Fruit fly (Drosophila melanogaster): ENCODE data around the gene CG32365.

The CG32365 gene

dm6 chr3L:7861807-7862206 is 7.0 kb upstream of the CG32365 start (continued):
- TF ChIP-seq CG11695 (GFP tag; IDR thresholded peaks at IDR 0.05) = peak; percentile 47; the same call in 1 of the 3 replicates
- TF ChIP-seq bowl (GFP tag; IDR thresholded peaks at IDR 0.05) = no peak
- no peak for TF ChIP-seq Dad (GFP tag; optimal IDR thresholded peaks at IDR 0.05)
- peak; percentile 53 for TF ChIP-seq CG7556 (GFP tag; optimal IDR thresholded peaks at IDR 0.05)
- TF ChIP-seq sima (GFP tag; optimal IDR thresholded peaks at IDR 0.05) = no peak
- no peak for TF ChIP-seq CG7987 (GFP tag; optimal IDR thresholded peaks at IDR 0.05)
- no peak for TF ChIP-seq nom (GFP tag; optimal IDR thresholded peaks at IDR 0.05)
- no peak for TF ChIP-seq hb (GFP tag; IDR thresholded peaks at IDR 0.05; ENCODE audit: partially characterized antibody)
- TF ChIP-seq eyg (GFP tag; optimal IDR thresholded peaks at IDR 0.05) = no peak
- TF ChIP-seq fu2 (GFP tag; optimal IDR thresholded peaks at IDR 0.05) = no peak
- TF ChIP-seq CG10209 (GFP tag; optimal IDR thresholded peaks at IDR 0.05) = no peak
- no peak for TF ChIP-seq chm (GFP tag; IDR thresholded peaks at IDR 0.05)
- TF ChIP-seq H15 (GFP tag; IDR thresholded peaks at IDR 0.05) = no peak
- TF ChIP-seq CG2889 (GFP tag; IDR thresholded peaks at IDR 0.05) = no peak
- TF ChIP-seq row (GFP tag; IDR thresholded peaks at IDR 0.05) = peak; percentile 22; the same call in 2 of the 3 replicates
- TF ChIP-seq otp (GFP tag; IDR thresholded peaks at IDR 0.05) = no peak
- peak; percentile 1 for TF ChIP-seq lilli (GFP tag; optimal IDR thresholded peaks at IDR 0.05)
- peak; percentile 24 for TF ChIP-seq Deaf1 (tag; optimal IDR thresholded peaks at IDR 0.05)
- no peak for TF ChIP-seq CG14441 (GFP tag; IDR thresholded peaks at IDR 0.05)
- TF ChIP-seq Doc2 (GFP tag; IDR thresholded peaks at IDR 0.05) = no peak
- TF ChIP-seq NfI (GFP tag; optimal IDR thresholded peaks at IDR 0.05) = no peak
- TF ChIP-seq repo (GFP tag; optimal IDR thresholded peaks at IDR 0.05) = no peak
- no peak for TF ChIP-seq Drgx (GFP tag; IDR thresholded peaks at IDR 0.05)
- TF ChIP-seq CG17829 (tag; optimal IDR thresholded peaks at IDR 0.05) = peak; percentile 52
- TF ChIP-seq Xrp1 (GFP tag; IDR thresholded peaks at IDR 0.05) = peak; percentile 33; the same call in 1 of the 2 replicates
- TF ChIP-seq sd (tag; optimal IDR thresholded peaks at IDR 0.05) = no peak
- peak in 1 of 2 experiments; percentile 30 for TF ChIP-seq dpn (GFP tag; optimal IDR thresholded peaks at IDR 0.05)
- no peak for TF ChIP-seq Camta (GFP tag; optimal IDR thresholded peaks at IDR 0.05)
- peak; percentile 67 for TF ChIP-seq CG10979 (tag; optimal IDR thresholded peaks at IDR 0.05)
- TF ChIP-seq HHEX (GFP tag; optimal IDR thresholded peaks at IDR 0.05) = no peak
- TF ChIP-seq vvl (GFP tag; IDR thresholded peaks at IDR 0.05) = peak; percentile 21; the same call in 1 of the 2 replicates
- no peak for TF ChIP-seq CG11398 (GFP tag; optimal IDR thresholded peaks at IDR 0.05)
- TF ChIP-seq CG8924 (tag; optimal IDR thresholded peaks at IDR 0.05) = peak; percentile 50
- TF ChIP-seq CG3847 (GFP tag; IDR thresholded peaks at IDR 0.05) = no peak
- no peak for TF ChIP-seq cas (GFP tag; IDR thresholded peaks at IDR 0.05)
- TF ChIP-seq Hr51 (GFP tag; optimal IDR thresholded peaks at IDR 0.05) = peak in 1 of 2 experiments; percentile 62
- TF ChIP-seq ci (GFP tag; IDR thresholded peaks at IDR 0.05) = 0 out of 3 replicates have a peak, but pooled peaks have one; percentile 4
- TF ChIP-seq Max (GFP tag; optimal IDR thresholded peaks at IDR 0.05) = no peak
- TF ChIP-seq CG17361 (GFP tag; IDR thresholded peaks at IDR 0.05) = 0 out of 3 replicates have a peak, but pooled peaks have one; percentile 6
- TF ChIP-seq CG3163 (GFP tag; optimal IDR thresholded peaks at IDR 0.05) = no peak
- TF ChIP-seq tna (GFP tag; IDR thresholded peaks at IDR 0.05; ENCODE audit: partially characterized antibody) = no peak
- TF ChIP-seq caup (GFP tag; optimal IDR thresholded peaks at IDR 0.05; ENCODE audit: severe bottlenecking) = no peak
- no peak; the same call in 1 of the 2 replicates for TF ChIP-seq sisA (GFP tag; IDR thresholded peaks at IDR 0.05)
- no peak for TF ChIP-seq HLH54F (GFP tag; optimal IDR thresholded peaks at IDR 0.05)
- no peak for TF ChIP-seq btn (GFP tag; optimal IDR thresholded peaks at IDR 0.05)
- no peak for TF ChIP-seq cad (GFP tag; optimal IDR thresholded peaks at IDR 0.05)
- TF ChIP-seq stwl (tag; optimal IDR thresholded peaks at IDR 0.05) = no peak
- TF ChIP-seq zf30C (GFP tag; optimal IDR thresholded peaks at IDR 0.05) = peak; percentile 54
- no peak for TF ChIP-seq BEAF-32 (GFP tag; optimal IDR thresholded peaks at IDR 0.05)
- TF ChIP-seq CG10959 (GFP tag; IDR thresholded peaks at IDR 0.05) = no peak
- TF ChIP-seq CG3726 (GFP tag; IDR thresholded peaks at IDR 0.05) = no peak
- TF ChIP-seq CG12104 (GFP tag; optimal IDR thresholded peaks at IDR 0.05) = peak; percentile 21

Measured in whole organism, embryonic.